Worm (Caenorhabditis elegans): ENCODE results near the gene C29F9.12.

Gene C29F9.12

DNA sequence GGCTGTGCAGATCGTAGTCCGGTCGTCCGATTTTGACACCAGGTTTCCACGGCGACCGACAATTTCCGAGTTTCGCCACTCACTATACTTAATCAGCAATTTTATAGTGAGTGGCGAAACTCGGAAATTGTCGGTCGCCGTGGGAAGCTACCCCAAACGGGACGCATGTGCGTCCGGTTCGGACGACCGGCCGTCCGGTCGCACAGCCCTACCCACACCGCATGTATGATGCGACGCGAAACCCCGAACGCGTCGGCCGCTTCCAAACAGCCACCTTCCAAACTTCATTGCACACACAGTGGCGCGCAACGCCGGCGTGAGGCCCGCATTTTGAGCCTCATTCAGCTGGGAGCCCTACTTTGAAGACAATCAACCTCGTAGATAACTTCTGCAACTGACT is 29.3 kb upstream of the C29F9.12 start:
- no peak for TF ChIP-seq ref-1 (GFP tag; conservative IDR thresholded peaks at IDR 0.05)
- no peak for TF ChIP-seq med-1 (GFP tag; optimal IDR thresholded peaks at IDR 0.05; ENCODE audit: insufficient read depth)
- TF ChIP-seq tab-1 (GFP tag; IDR thresholded peaks at IDR 0.05) = no peak
- no peak for TF ChIP-seq flt-1 (GFP tag; IDR thresholded peaks at IDR 0.05)
- TF ChIP-seq klf-2 (GFP tag; conservative IDR thresholded peaks at IDR 0.05) = no peak
- TF ChIP-seq ztf-23 (GFP tag; IDR thresholded peaks at IDR 0.05) = no peak
- no peak for TF ChIP-seq cog-1 (tag; optimal IDR thresholded peaks at IDR 0.05)
- no peak for TF ChIP-seq T22C8.4 (GFP tag; IDR thresholded peaks at IDR 0.05)
- no peak for TF ChIP-seq ztf-29 (GFP tag; IDR thresholded peaks at IDR 0.05)

DNA sequence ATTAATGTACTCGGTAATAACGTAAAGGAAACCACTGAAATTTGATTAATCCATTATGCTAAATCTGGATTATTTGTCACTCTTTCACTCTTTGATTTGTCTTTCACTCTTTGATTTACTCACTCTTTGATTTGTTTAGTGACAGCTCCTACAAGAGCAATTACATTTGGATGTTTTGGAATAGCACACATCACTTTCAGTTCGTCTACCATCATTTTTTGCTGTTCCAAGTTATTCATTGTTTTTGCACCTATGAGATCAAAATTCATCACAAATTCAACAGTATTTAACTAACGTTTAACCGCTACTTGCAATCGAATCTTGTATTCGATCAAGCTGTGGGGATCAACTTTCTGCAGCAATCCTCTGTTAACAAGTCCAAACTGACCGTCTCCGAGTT is 27.3 kb upstream of the C29F9.12 start:
- TF ChIP-seq tab-1 (GFP tag; IDR thresholded peaks at IDR 0.05) (no peak), klf-2 (GFP tag; conservative IDR thresholded peaks at IDR 0.05) (no peak), ztf-29 (GFP tag; IDR thresholded peaks at IDR 0.05) (no peak)

DNA sequence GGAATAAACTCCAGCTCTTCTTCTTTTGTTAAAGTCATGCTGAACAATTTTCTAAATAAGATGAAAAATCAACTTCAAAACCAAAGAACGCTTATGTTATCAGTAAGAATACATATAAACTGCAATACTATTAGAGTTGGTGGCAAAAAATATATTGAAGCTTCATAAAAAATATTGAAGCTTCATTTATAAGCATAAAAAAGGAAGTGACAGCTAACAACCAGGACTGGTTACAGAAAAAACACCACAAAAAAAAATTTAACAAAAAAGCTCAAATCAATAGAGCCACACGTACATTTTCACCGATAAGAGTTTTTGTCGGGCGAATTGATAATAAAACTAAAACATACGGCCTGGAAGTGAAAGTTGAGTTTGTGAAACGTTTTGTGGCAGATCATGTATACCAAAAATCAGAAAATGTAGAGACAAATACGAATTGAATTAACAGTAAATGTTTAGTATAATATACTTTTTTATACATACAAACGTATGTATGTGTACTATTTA is 25.8 kb upstream of the C29F9.12 start, which contains the start of gene sqst-5:
Gene sqst-5 (minus strand): TSS at position 51 of the 507 bp plus-strand sequence.
- TF ChIP-seq ztf-29 (GFP tag; IDR thresholded peaks at IDR 0.05) = no peak
- no peak for TF ChIP-seq med-1 (GFP tag; optimal IDR thresholded peaks at IDR 0.05; ENCODE audit: insufficient read depth)
- no peak for TF ChIP-seq T22C8.4 (GFP tag; IDR thresholded peaks at IDR 0.05)
- TF ChIP-seq tab-1 (GFP tag; IDR thresholded peaks at IDR 0.05) = no peak
- no peak for TF ChIP-seq flt-1 (GFP tag; IDR thresholded peaks at IDR 0.05)
- TF ChIP-seq ztf-23 (GFP tag; IDR thresholded peaks at IDR 0.05) = no peak
- no peak for TF ChIP-seq klf-2 (GFP tag; conservative IDR thresholded peaks at IDR 0.05)
- TF ChIP-seq ref-1 (GFP tag; conservative IDR thresholded peaks at IDR 0.05) = no peak
- no peak for TF ChIP-seq cog-1 (tag; optimal IDR thresholded peaks at IDR 0.05)

DNA sequence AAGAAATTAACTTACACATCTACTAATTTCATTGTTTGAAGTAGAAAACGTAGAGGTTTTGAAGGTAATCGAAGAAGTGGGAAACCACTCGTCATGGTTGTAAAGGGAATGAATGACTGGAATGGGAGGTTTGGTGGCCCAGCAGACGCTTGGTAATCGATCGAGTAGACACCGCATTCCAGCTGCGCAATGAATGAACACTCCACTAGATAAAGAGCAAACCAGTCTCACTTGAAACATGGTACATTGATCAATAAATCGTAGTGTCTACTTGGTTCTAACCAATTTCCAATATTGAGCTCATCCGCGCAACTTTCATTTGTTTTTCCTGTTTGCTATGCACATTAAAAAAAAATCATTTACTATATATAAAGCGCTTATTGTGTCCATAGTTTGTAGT is 24.5 kb upstream of the C29F9.12 start, which contains the start of gene fbxb-84:
Gene fbxb-84 (minus strand): TSS at position 101 of the 400 bp plus-strand sequence.
- no peak for TF ChIP-seq flt-1 (GFP tag; IDR thresholded peaks at IDR 0.05)
- TF ChIP-seq tab-1 (GFP tag; IDR thresholded peaks at IDR 0.05) = no peak
- no peak for TF ChIP-seq ref-1 (GFP tag; conservative IDR thresholded peaks at IDR 0.05)
- TF ChIP-seq ztf-23 (GFP tag; IDR thresholded peaks at IDR 0.05) = no peak
- TF ChIP-seq T22C8.4 (GFP tag; IDR thresholded peaks at IDR 0.05) = no peak
- no peak for TF ChIP-seq cog-1 (tag; optimal IDR thresholded peaks at IDR 0.05)
- no peak for TF ChIP-seq med-1 (GFP tag; optimal IDR thresholded peaks at IDR 0.05; ENCODE audit: insufficient read depth)
- TF ChIP-seq ztf-29 (GFP tag; IDR thresholded peaks at IDR 0.05) = no peak
- no peak for TF ChIP-seq klf-2 (GFP tag; conservative IDR thresholded peaks at IDR 0.05)

DNA sequence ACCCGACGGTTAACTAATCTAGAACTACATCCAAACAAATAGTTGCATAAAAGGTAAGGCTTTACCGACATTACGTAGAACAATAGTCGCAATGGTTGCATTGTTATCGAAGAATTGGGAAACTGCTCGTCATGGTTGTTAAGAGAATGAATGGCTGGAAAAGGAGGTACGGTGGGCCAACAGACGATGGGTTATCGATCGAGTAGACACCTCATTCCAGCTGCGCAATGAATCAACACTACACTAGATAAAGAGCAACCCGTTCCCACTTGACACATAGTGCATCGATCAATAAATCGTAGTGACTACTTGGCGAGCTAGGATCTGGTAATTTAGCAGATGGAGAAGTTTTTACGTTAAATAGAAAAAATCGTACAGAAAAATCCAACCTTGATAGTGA is 23.2 kb upstream of the C29F9.12 start, which contains the start of the genes T17A3.12 and fbxb-83:
Gene T17A3.12 (minus strand): TSS at position 101 of the 400 bp plus-strand sequence.
Gene fbxb-83 (minus strand): TSS at position 134 of the 400 bp plus-strand sequence.
- TF ChIP-seq T22C8.4 (GFP tag; IDR thresholded peaks at IDR 0.05) (no peak), ztf-23 (GFP tag; IDR thresholded peaks at IDR 0.05) (no peak), flt-1 (GFP tag; IDR thresholded peaks at IDR 0.05) (no peak), ztf-29 (GFP tag; IDR thresholded peaks at IDR 0.05) (no peak), klf-2 (GFP tag; conservative IDR thresholded peaks at IDR 0.05) (no peak), med-1 (GFP tag; optimal IDR thresholded peaks at IDR 0.05; ENCODE audit: insufficient read depth) (no peak), cog-1 (tag; optimal IDR thresholded peaks at IDR 0.05) (no peak), ref-1 (GFP tag; conservative IDR thresholded peaks at IDR 0.05) (no peak), tab-1 (GFP tag; IDR thresholded peaks at IDR 0.05) (no peak)

DNA sequence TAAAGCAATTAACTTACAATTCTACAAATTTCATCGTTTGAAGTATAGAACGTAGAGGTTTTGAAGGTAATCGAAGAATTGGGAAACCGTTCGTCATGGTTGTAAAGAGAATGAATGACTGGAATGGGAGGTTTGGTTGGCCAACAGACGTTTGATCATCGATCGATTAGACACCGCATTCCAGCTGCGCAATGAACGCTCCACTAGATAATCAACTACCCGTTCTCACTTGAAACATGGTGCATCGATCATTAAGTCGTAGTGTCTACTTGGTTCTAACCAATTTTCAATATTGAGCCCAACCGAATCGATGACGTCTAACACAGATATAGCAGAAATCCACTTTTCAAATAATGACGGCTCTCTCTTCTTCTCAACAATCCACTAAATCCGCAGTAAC is 21.3 kb upstream of the C29F9.12 start, which contains the start of gene fbxb-82:
Gene fbxb-82 (minus strand): TSS at position 101 of the 400 bp plus-strand sequence.
- no peak for TF ChIP-seq med-1 (GFP tag; optimal IDR thresholded peaks at IDR 0.05; ENCODE audit: insufficient read depth)
- no peak for TF ChIP-seq klf-2 (GFP tag; conservative IDR thresholded peaks at IDR 0.05)
- TF ChIP-seq cog-1 (tag; optimal IDR thresholded peaks at IDR 0.05) = no peak
- TF ChIP-seq T22C8.4 (GFP tag; IDR thresholded peaks at IDR 0.05) = no peak
- no peak for TF ChIP-seq ztf-29 (GFP tag; IDR thresholded peaks at IDR 0.05)
- TF ChIP-seq ztf-23 (GFP tag; IDR thresholded peaks at IDR 0.05) = no peak

DNA sequence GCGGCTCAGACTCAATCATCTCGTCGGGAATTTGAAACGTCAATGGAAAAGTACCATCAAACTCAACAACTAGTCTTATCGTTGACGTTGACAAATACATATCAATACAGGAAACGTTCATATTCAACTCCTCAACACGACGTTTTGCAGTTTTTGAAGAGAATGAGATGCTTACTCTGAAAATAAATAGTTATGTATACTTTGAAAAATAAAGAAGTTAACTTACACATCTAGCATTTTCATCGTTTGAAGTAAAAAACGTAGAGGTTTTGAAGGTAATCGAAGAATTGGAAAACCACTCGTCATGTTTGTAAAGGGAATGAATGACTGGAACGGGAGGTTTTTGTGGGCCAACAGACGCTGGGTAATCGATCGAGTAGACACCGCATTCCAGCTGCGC is 19.1 kb upstream of the C29F9.12 start, which contains the start of gene fbxb-81:
Gene fbxb-81 (minus strand): TSS at position 314 of the 400 bp plus-strand sequence.
- TF ChIP-seq tab-1 (GFP tag; IDR thresholded peaks at IDR 0.05) (no peak), ref-1 (GFP tag; conservative IDR thresholded peaks at IDR 0.05) (no peak), med-1 (GFP tag; optimal IDR thresholded peaks at IDR 0.05; ENCODE audit: insufficient read depth) (no peak), klf-2 (GFP tag; conservative IDR thresholded peaks at IDR 0.05) (no peak), ztf-23 (GFP tag; IDR thresholded peaks at IDR 0.05) (no peak), ztf-29 (GFP tag; IDR thresholded peaks at IDR 0.05) (no peak), flt-1 (GFP tag; IDR thresholded peaks at IDR 0.05) (no peak), cog-1 (tag; optimal IDR thresholded peaks at IDR 0.05) (no peak), T22C8.4 (GFP tag; IDR thresholded peaks at IDR 0.05) (no peak)

DNA sequence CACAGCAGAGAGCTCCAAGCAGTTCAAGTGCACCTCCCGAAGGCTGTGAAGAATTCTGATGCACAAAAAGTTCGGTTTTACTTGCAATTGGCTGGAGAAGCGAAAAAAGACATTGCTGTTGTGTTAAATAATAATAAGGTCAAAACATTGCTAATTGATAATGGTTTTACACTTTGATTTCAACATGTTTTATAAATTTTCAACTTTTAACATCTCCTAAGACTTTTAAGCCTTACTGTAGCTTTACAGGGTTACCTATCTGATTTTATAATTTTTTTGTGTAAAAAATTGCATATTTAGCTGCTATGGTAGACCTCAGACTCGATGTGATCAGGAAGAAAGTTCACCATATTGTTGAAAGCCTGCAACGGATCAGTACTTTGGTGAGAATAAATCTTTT is 12.4 kb upstream of the C29F9.12 start, which contains the start of gene pals-25:
Gene pals-25 (plus strand): TSS at position 301 of the 400 bp plus-strand sequence.
- TF ChIP-seq cog-1 (tag; optimal IDR thresholded peaks at IDR 0.05) (no peak), tab-1 (GFP tag; IDR thresholded peaks at IDR 0.05) (no peak), med-1 (GFP tag; optimal IDR thresholded peaks at IDR 0.05; ENCODE audit: insufficient read depth) (no peak), ref-1 (GFP tag; conservative IDR thresholded peaks at IDR 0.05) (no peak), klf-2 (GFP tag; conservative IDR thresholded peaks at IDR 0.05) (no peak), flt-1 (GFP tag; IDR thresholded peaks at IDR 0.05) (no peak), ztf-29 (GFP tag; IDR thresholded peaks at IDR 0.05) (no peak), T22C8.4 (GFP tag; IDR thresholded peaks at IDR 0.05) (no peak), ztf-23 (GFP tag; IDR thresholded peaks at IDR 0.05) (no peak)

DNA sequence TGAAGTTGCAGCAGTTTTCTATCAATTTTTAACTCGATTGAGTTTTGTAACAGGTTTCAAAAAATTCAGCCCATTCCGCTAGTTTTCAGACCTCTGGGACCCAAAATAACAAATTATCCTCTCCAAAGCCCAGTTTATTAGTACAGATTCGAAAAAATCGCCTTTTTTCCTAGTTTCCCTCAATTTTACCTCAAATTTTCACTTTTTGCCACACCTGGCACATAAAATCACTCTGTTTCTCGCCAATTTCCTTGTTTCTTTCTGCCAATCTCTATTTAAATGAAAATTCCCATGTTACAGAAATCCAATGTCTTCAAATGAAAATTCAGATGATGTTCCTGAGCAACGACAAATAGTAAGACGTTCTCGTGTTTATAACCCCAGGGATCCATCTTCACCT is 10.3 kb upstream of the C29F9.12 start, which contains the start of gene pals-22:
Gene pals-22 (plus strand): TSS at position 301 of the 400 bp plus-strand sequence.
- TF ChIP-seq ztf-29 (GFP tag; IDR thresholded peaks at IDR 0.05) (no peak), klf-2 (GFP tag; conservative IDR thresholded peaks at IDR 0.05) (no peak), ztf-23 (GFP tag; IDR thresholded peaks at IDR 0.05) (no peak), cog-1 (tag; optimal IDR thresholded peaks at IDR 0.05) (no peak), med-1 (GFP tag; optimal IDR thresholded peaks at IDR 0.05; ENCODE audit: insufficient read depth) (no peak), flt-1 (GFP tag; IDR thresholded peaks at IDR 0.05) (no peak), tab-1 (GFP tag; IDR thresholded peaks at IDR 0.05) (no peak), ref-1 (GFP tag; conservative IDR thresholded peaks at IDR 0.05) (no peak), T22C8.4 (GFP tag; IDR thresholded peaks at IDR 0.05) (no peak)

Data from whole organism, midembryonic.